Fruit fly (Drosophila melanogaster): ENCODE results near the gene mRpL11.

DNA sequence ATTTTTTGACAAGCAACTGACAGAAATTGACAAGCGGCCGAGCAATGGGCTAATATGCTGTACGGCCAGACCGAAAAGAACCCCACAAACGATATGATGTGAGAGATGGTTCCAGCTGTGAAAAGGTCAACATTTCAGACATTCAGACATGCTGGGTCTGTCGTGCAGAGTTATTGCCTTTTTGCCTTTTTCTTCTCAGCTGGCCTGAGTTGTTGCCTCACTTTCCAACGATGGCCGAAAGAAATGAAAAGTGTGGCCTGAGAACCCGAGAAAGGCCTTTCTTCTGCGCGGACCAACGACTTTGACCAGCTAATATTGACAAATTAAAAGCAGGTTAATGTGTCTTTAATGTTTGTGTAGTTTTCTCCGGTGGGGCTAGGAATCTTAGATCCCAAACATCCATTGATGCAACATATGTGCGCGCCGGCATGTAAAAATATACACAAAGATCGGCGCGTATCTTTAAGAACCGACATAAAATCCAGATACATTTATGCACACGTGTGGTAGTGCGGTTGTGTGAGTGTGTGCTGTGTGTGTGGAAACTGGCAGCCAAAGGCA lies 33.7 kb upstream of the mRpL11 start:
- TF ChIP-seq h (GFP tag; optimal IDR thresholded peaks at IDR 0.05), result no peak
- TF ChIP-seq Myc (optimal IDR thresholded peaks at IDR 0.05), result no peak
- TF ChIP-seq br (GFP tag; optimal IDR thresholded peaks at IDR 0.05), result no peak
- no peak for TF ChIP-seq Rel (GFP tag; optimal IDR thresholded peaks at IDR 0.05)
- TF ChIP-seq Rel (tag; optimal IDR thresholded peaks at IDR 0.05), result no peak
- no peak for TF ChIP-seq HLH106 (tag; optimal IDR thresholded peaks at IDR 0.05)
- no peak for TF ChIP-seq psq (GFP tag; optimal IDR thresholded peaks at IDR 0.05)
- no peak for TF ChIP-seq usp (GFP tag; optimal IDR thresholded peaks at IDR 0.05)
- TF ChIP-seq ey (GFP tag; optimal IDR thresholded peaks at IDR 0.05), result no peak
- no peak for TF ChIP-seq tai (GFP tag; optimal IDR thresholded peaks at IDR 0.05)
- TF ChIP-seq Hr78 (GFP tag; optimal IDR thresholded peaks at IDR 0.05), result no peak
- TF ChIP-seq jim (GFP tag; optimal IDR thresholded peaks at IDR 0.05), result no peak
- TF ChIP-seq fru (GFP tag; optimal IDR thresholded peaks at IDR 0.05), result no peak
- no peak for TF ChIP-seq pan (optimal IDR thresholded peaks at IDR 0.05)
